Worm (Caenorhabditis elegans) whole organism, L4 larva: Measurements from ENCODE around the gene Y61B8A.6.

Experiments
- F49E8.2 ChIP-seq: sonication (generic microtip); optimal IDR thresholded peaks from 2 replicates; lab custom pipeline; 2016; ENCODE audit warnings: missing compliant biosample characterization, mild to moderate bottlenecking, missing genetic modification characterization, borderline replicate concordance
- T26A8.4 ChIP-seq: fragments of 200-800 bp; sonication (Bioruptor generic); IDR thresholded peaks from 2 replicates; pipeline ENCODE4 v1.3.6; 2022; ENCODE audit warnings: missing genetic modification characterization, missing compliant biosample characterization

ce11 chrV:17258244-17258643 lies 6.5 kb downstream of the Y61B8A.6 start:
- TF ChIP-seq T26A8.4 = no peak
- TF ChIP-seq F49E8.2 (tag; lab: Kevin White, UChicago) = no peak
